Fruit fly (Drosophila melanogaster) whole organism, embryonic: ENCODE results near the gene CG15308.

ENCODE experiments used
- ATbp ChIP-seq: fragments of 200-800 bp; sonication (Bioruptor generic); optimal IDR thresholded peaks from 2 replicates; lab custom pipeline; 2017; ENCODE audit warnings: missing biosample characterization, mild to moderate bottlenecking, missing genetic modification characterization, missing genetic modification reagents
- Adf1 ChIP-seq: fragments of 200-800 bp; sonication (Bioruptor generic); IDR thresholded peaks from 2 replicates; pipeline ENCODE4 v1.3.6; 2022; ENCODE audit warnings: missing biosample characterization, missing genetic modification characterization
- Asciz ChIP-seq: fragments of 200-800 bp; sonication (Bioruptor generic); optimal IDR thresholded peaks from 2 replicates; lab custom pipeline; 2017; ENCODE audit warnings: missing biosample characterization, mild to moderate bottlenecking, missing genetic modification characterization, missing genetic modification reagents
- Bteb2 ChIP-seq: fragments of 200-800 bp; sonication (Bioruptor generic); optimal IDR thresholded peaks from 2 replicates; lab custom pipeline; 2016; ENCODE audit warnings: missing biosample characterization, missing genetic modification characterization
- CG10462 ChIP-seq: fragments of 200-800 bp; sonication (Bioruptor generic); optimal IDR thresholded peaks from 2 replicates; lab custom pipeline; 2016; ENCODE audit warnings: missing biosample characterization, missing genetic modification characterization
- CG10959 ChIP-seq: fragments of 200-800 bp; sonication (Bioruptor generic); IDR thresholded peaks from 2 replicates; pipeline ENCODE4 v1.3.6; 2022; ENCODE audit warnings: missing biosample characterization, missing genetic modification characterization
- CG11093 ChIP-seq: fragments of 200-800 bp; sonication (Bioruptor generic); IDR thresholded peaks from 3 replicates; pipeline ENCODE4 v1.3.6; 2022; ENCODE audit warnings: missing biosample characterization, missing genetic modification characterization
- CG11456 ChIP-seq: fragments of 200-800 bp; sonication (Bioruptor generic); IDR thresholded peaks from 3 replicates; pipeline ENCODE4 v1.3.6; 2022; ENCODE audit warnings: missing biosample characterization, missing genetic modification characterization
- CG12236 ChIP-seq: fragments of 200-800 bp; sonication (Bioruptor generic); optimal IDR thresholded peaks from 2 replicates; lab custom pipeline; 2016; ENCODE audit warnings: missing biosample characterization, missing genetic modification characterization
- CG13287 ChIP-seq: fragments of 200-800 bp; sonication (Bioruptor generic); IDR thresholded peaks from 2 replicates; pipeline ENCODE4 v1.3.6; 2022; ENCODE audit warnings: missing biosample characterization, missing genetic modification characterization; ENCODE audit not compliant: partially characterized antibody
- CG16863 ChIP-seq: fragments of 200-800 bp; sonication (Bioruptor generic); optimal IDR thresholded peaks from 3 replicates; lab custom pipeline; 2016; ENCODE audit warnings: missing biosample characterization, missing genetic modification characterization
- CG17361 ChIP-seq: fragments of 200-800 bp; sonication (Bioruptor generic); IDR thresholded peaks from 3 replicates; pipeline ENCODE4 v1.3.6; 2022; ENCODE audit warnings: missing biosample characterization, missing genetic modification characterization
- CG17802 ChIP-seq: fragments of 200-800 bp; sonication (Bioruptor generic); optimal IDR thresholded peaks from 2 replicates; lab custom pipeline; 2018; ENCODE audit warnings: missing biosample characterization, mild to moderate bottlenecking, missing genetic modification characterization, moderate library complexity
- CG4424 ChIP-seq: fragments of 200-800 bp; sonication (Bioruptor generic); optimal IDR thresholded peaks from 3 replicates; lab custom pipeline; 2016; ENCODE audit warnings: missing biosample characterization, missing genetic modification characterization
- CG6689 ChIP-seq: fragments of 200-800 bp; sonication (Bioruptor generic); IDR thresholded peaks from 2 replicates; pipeline ENCODE4 v1.3.6; 2022; ENCODE audit warnings: missing biosample characterization, missing genetic modification characterization
- CG7987 ChIP-seq: fragments of 200-800 bp; sonication (Bioruptor generic); optimal IDR thresholded peaks from 2 replicates; lab custom pipeline; 2018; ENCODE audit warnings: missing biosample characterization, mild to moderate bottlenecking, missing genetic modification characterization, moderate library complexity
- CG8765 ChIP-seq: fragments of 200-800 bp; sonication (Bioruptor generic); IDR thresholded peaks from 2 replicates; pipeline ENCODE4 v1.3.6; 2022; ENCODE audit warnings: missing biosample characterization, missing genetic modification characterization
- CoRest ChIP-seq: fragments of 200-800 bp; sonication (Bioruptor generic); optimal IDR thresholded peaks from 3 replicates; lab custom pipeline; 2018; ENCODE audit warnings: missing biosample characterization, mild to moderate bottlenecking, missing genetic modification characterization, moderate library complexity
- CrebB ChIP-seq: fragments of 200-800 bp; sonication (Bioruptor generic); optimal IDR thresholded peaks from 3 replicates; lab custom pipeline; 2018; ENCODE audit warnings: missing biosample characterization, mild to moderate bottlenecking, missing genetic modification characterization
- Elba2 ChIP-seq: fragments of 200-800 bp; sonication (Bioruptor generic); optimal IDR thresholded peaks from 3 replicates; lab custom pipeline; 2016; ENCODE audit warnings: missing biosample characterization, missing genetic modification characterization
- Ets97D ChIP-seq: fragments of 200-800 bp; sonication (Bioruptor generic); optimal IDR thresholded peaks from 3 replicates; lab custom pipeline; 2016; ENCODE audit warnings: missing biosample characterization, missing genetic modification characterization
- Hand ChIP-seq: fragments of 200-800 bp; sonication (Bioruptor generic); optimal IDR thresholded peaks from 2 replicates; lab custom pipeline; 2017; ENCODE audit warnings: mild to moderate bottlenecking, missing biosample characterization, missing genetic modification reagents, missing genetic modification characterization
- HmgZ ChIP-seq: fragments of 200-800 bp; sonication (Bioruptor generic); optimal IDR thresholded peaks from 2 replicates; lab custom pipeline; 2018; ENCODE audit warnings: missing biosample characterization, mild to moderate bottlenecking, missing genetic modification characterization
- Lpt ChIP-seq: fragments of >200 bp; optimal IDR thresholded peaks from 2 replicates; lab custom pipeline; 2018; ENCODE audit warnings: missing biosample characterization, missing genetic modification characterization
- Mes4 ChIP-seq: fragments of 200-800 bp; sonication (Bioruptor generic); optimal IDR thresholded peaks from 2 replicates; lab custom pipeline; 2016; ENCODE audit warnings: missing biosample characterization, missing genetic modification characterization
- Pdp1 ChIP-seq, 2 experiments: fragments of 200-800 bp; sonication (Bioruptor generic); optimal IDR thresholded peaks; 3 replicates each; lab custom pipeline; 2016; ENCODE audit warnings: missing biosample characterization in 2 of 2, missing genetic modification characterization in 2 of 2, mild to moderate bottlenecking in 1 of 2, moderate library complexity in 1 of 2
- Taf1 ChIP-seq: fragments of 200-800 bp; sonication (Bioruptor generic); IDR thresholded peaks from 2 replicates; pipeline ENCODE4 v1.3.6; 2022; ENCODE audit warnings: missing biosample characterization, missing genetic modification characterization
- ac ChIP-seq: fragments of 200-800 bp; sonication (Bioruptor generic); optimal IDR thresholded peaks from 3 replicates; lab custom pipeline; 2017; ENCODE audit warnings: missing biosample characterization, mild to moderate bottlenecking, missing genetic modification characterization
- bbx ChIP-seq: fragments of 200-800 bp; sonication (Bioruptor generic); IDR thresholded peaks from 2 replicates; pipeline ENCODE4 v1.3.6; 2022; ENCODE audit warnings: missing biosample characterization, missing genetic modification characterization; ENCODE audit not compliant: partially characterized antibody
- chn ChIP-seq: fragments of 200-800 bp; sonication (Bioruptor generic); optimal IDR thresholded peaks from 2 replicates; lab custom pipeline; 2016; ENCODE audit warnings: missing biosample characterization, missing genetic modification characterization
- eyg ChIP-seq: fragments of 200-800 bp; sonication (Bioruptor generic); optimal IDR thresholded peaks from 3 replicates; lab custom pipeline; 2016; ENCODE audit warnings: missing biosample characterization, missing genetic modification characterization
- fd102C ChIP-seq: fragments of 200-800 bp; sonication (Bioruptor generic); optimal IDR thresholded peaks from 2 replicates; lab custom pipeline; 2018; ENCODE audit warnings: missing biosample characterization, mild to moderate bottlenecking, missing genetic modification characterization, moderate library complexity
- ftz-f1 ChIP-seq: fragments of 200-800 bp; sonication (Bioruptor generic); optimal IDR thresholded peaks from 2 replicates; lab custom pipeline; 2016; ENCODE audit warnings: missing biosample characterization, missing genetic modification characterization
- h ChIP-seq: fragments of >200 bp; optimal IDR thresholded peaks from 2 replicates; lab custom pipeline; 2017
- jigr1 ChIP-seq: fragments of 200-800 bp; sonication (Bioruptor generic); IDR thresholded peaks from 3 replicates; pipeline ENCODE4 v1.3.6; 2022; ENCODE audit warnings: missing biosample characterization, missing genetic modification characterization
- kay ChIP-seq: fragments of 200-800 bp; sonication (Bioruptor generic); optimal IDR thresholded peaks from 2 replicates; lab custom pipeline; 2016; ENCODE audit warnings: missing biosample characterization, missing genetic modification characterization
- lilli ChIP-seq: fragments of 200-800 bp; sonication (Bioruptor generic); optimal IDR thresholded peaks from 3 replicates; lab custom pipeline; 2016; ENCODE audit warnings: missing biosample characterization, missing genetic modification characterization
- mld ChIP-seq: fragments of 200-800 bp; sonication (Bioruptor generic); IDR thresholded peaks from 3 replicates; pipeline ENCODE4 v1.3.6; 2022; ENCODE audit warnings: missing biosample characterization, missing genetic modification characterization; ENCODE audit not compliant: partially characterized antibody
- nerfin-1 ChIP-seq: fragments of 200-800 bp; sonication (Bioruptor generic); optimal IDR thresholded peaks from 3 replicates; lab custom pipeline; 2019; ENCODE audit warnings: missing biosample characterization, mild to moderate bottlenecking, missing genetic modification characterization, moderate library complexity
- nmo ChIP-seq: fragments of 200-800 bp; sonication (Bioruptor generic); optimal IDR thresholded peaks from 2 replicates; lab custom pipeline; 2018; ENCODE audit warnings: missing biosample characterization, mild to moderate bottlenecking, missing genetic modification characterization, moderate library complexity
- pnt ChIP-seq: fragments of 200-800 bp; sonication (Bioruptor generic); optimal IDR thresholded peaks from 3 replicates; lab custom pipeline; 2016; ENCODE audit warnings: missing biosample characterization, missing genetic modification characterization
- rib ChIP-seq: fragments of 200-800 bp; sonication (Bioruptor generic); IDR thresholded peaks from 2 replicates; pipeline ENCODE4 v1.3.6; 2022; ENCODE audit warnings: missing biosample characterization, missing genetic modification characterization
- sens-2 ChIP-seq: fragments of 200-800 bp; sonication (Bioruptor generic); IDR thresholded peaks from 2 replicates; pipeline ENCODE4 v1.3.6; 2022; ENCODE audit warnings: missing biosample characterization, missing genetic modification characterization
- slp2 ChIP-seq: fragments of 200-800 bp; sonication (Bioruptor generic); optimal IDR thresholded peaks from 2 replicates; lab custom pipeline; 2016; ENCODE audit warnings: missing biosample characterization, missing genetic modification characterization
- ssp ChIP-seq: fragments of 200-800 bp; sonication (Bioruptor generic); IDR thresholded peaks from 2 replicates; pipeline ENCODE4 v1.3.6; 2022; ENCODE audit warnings: missing biosample characterization, missing genetic modification characterization
- tgo ChIP-seq: fragments of 200-800 bp; sonication (Bioruptor generic); IDR thresholded peaks from 3 replicates; pipeline ENCODE4 v1.3.6; 2022; ENCODE audit warnings: missing biosample characterization, missing genetic modification characterization
- twi ChIP-seq: fragments of 200-800 bp; optimal IDR thresholded peaks from 2 replicates; lab custom pipeline; 2019; ENCODE audit warnings: missing biosample characterization, mild to moderate bottlenecking, missing genetic modification characterization, moderate library complexity
- unpg ChIP-seq: fragments of 200-800 bp; sonication (Bioruptor generic); optimal IDR thresholded peaks from 3 replicates; lab custom pipeline; 2018; ENCODE audit warnings: missing biosample characterization, mild to moderate bottlenecking, missing genetic modification characterization, moderate library complexity
- wdn ChIP-seq: fragments of 200-800 bp; sonication (Bioruptor generic); IDR thresholded peaks from 2 replicates; pipeline ENCODE4 v1.3.6; 2022; ENCODE audit warnings: missing biosample characterization, missing genetic modification characterization
- wek ChIP-seq: fragments of 200-800 bp; sonication (Bioruptor generic); optimal IDR thresholded peaks from 3 replicates; lab custom pipeline; 2018; ENCODE audit warnings: missing biosample characterization, mild to moderate bottlenecking, missing genetic modification characterization, moderate library complexity
- zfh2 ChIP-seq: fragments of 200-800 bp; sonication (Bioruptor generic); optimal IDR thresholded peaks from 2 replicates; lab custom pipeline; 2016; ENCODE audit warnings: missing biosample characterization, missing genetic modification characterization

Gene CG15308

dm6 chrX:10211128-10211914 is 7.6 kb downstream of the CG15308 start (continued):
- TF ChIP-seq Bteb2 (GFP tag; lab: Kevin White, UChicago) (peak; percentile 20), Asciz (GFP tag; lab: Kevin White, UChicago) (no peak), Hand (peak; percentile 31), Lpt (GFP tag; lab: Kevin White, UChicago) (no peak), kay (GFP tag; lab: Kevin White, UChicago) (no peak), bbx (GFP tag; lab: Robert Waterston, UW) (no peak), CG7987 (GFP tag; lab: Kevin White, UChicago) (no peak), CG10462 (no peak), HmgZ (tag; lab: Kevin White, UChicago) (no peak), chn (GFP tag; lab: Kevin White, UChicago) (peak; percentile 16), ac (GFP tag; lab: Kevin White, UChicago) (no peak), CG11093 (GFP tag; lab: Robert Waterston, UW) (no peak), eyg (GFP tag; lab: Kevin White, UChicago) (no peak), h (lab: Kevin White, UChicago) (no peak), wdn (GFP tag; lab: Robert Waterston, UW) (0 out of 2 replicates have a peak, but pooled peaks have one; percentile 4), fd102C (no peak), CG10959 (GFP tag; lab: Robert Waterston, UW) (no peak), Elba2 (no peak), jigr1 (GFP tag; lab: Robert Waterston, UW) (no peak), mld (GFP tag; lab: Robert Waterston, UW) (no peak), CG17802 (tag; lab: Kevin White, UChicago) (no peak), tgo (GFP tag; lab: Robert Waterston, UW) (no peak), CG17361 (peak; percentile 69), CG8765 (GFP tag; lab: Robert Waterston, UW) (no peak), Ets97D (GFP tag; lab: Kevin White, UChicago) (no peak), ATbp (GFP tag; lab: Kevin White, UChicago) (peak; percentile 44), ftz-f1 (GFP tag; lab: Kevin White, UChicago) (no peak), nerfin-1 (tag; lab: Kevin White, UChicago) (no peak), unpg (GFP tag; lab: Kevin White, UChicago) (peak; percentile 61), CG11456 (GFP tag; lab: Robert Waterston, UW) (no peak), CrebB (tag; lab: Kevin White, UChicago) (no peak), slp2 (GFP tag; lab: Kevin White, UChicago) (no peak), Pdp1 (GFP tag; optimal IDR thresholded peaks at IDR 0.05; lab: Kevin White, UChicago) (peak; percentile 22 to 31), Taf1 (GFP tag; lab: Robert Waterston, UW) (no peak), pnt (peak; percentile 22), lilli (GFP tag; lab: Kevin White, UChicago) (peak; percentile 63), Adf1 (GFP tag; lab: Robert Waterston, UW) (peak; percentile 95), rib (GFP tag; lab: Robert Waterston, UW) (no peak), twi (tag; lab: Kevin White, UChicago) (no peak), ssp (no peak), CG13287 (GFP tag; lab: Robert Waterston, UW) (no peak), CG16863 (GFP tag; lab: Kevin White, UChicago) (peak; percentile 21), CG12236 (GFP tag; lab: Kevin White, UChicago) (no peak), CoRest (tag; lab: Kevin White, UChicago) (peak; percentile 79), wek (GFP tag; lab: Kevin White, UChicago) (no peak), CG6689 (no peak), sens-2 (GFP tag; lab: Robert Waterston, UW) (no peak), zfh2 (peak; percentile 45), nmo (GFP tag; lab: Kevin White, UChicago) (peak; percentile 80), Mes4 (GFP tag; lab: Kevin White, UChicago) (no peak), CG4424 (GFP tag; lab: Kevin White, UChicago) (peak; percentile 55)
